Worm (Caenorhabditis elegans) whole organism, young adult: ENCODE data around the gene C18G1.6.

Source experiments
- B0019.2 ChIP-seq: fragments of 200-800 bp; sonication (Bioruptor generic); conservative IDR thresholded peaks from 2 replicates; pipeline ENCODE4 v1.3.6; 2022; ENCODE audit warnings: missing genetic modification reagents, missing genetic modification characterization, missing compliant biosample characterization
- B0035.1 ChIP-seq: sonication (generic microtip); optimal IDR thresholded peaks from 2 replicates; lab custom pipeline; 2016; ENCODE audit warnings: missing genetic modification characterization, mild to moderate bottlenecking, missing compliant biosample characterization, missing genotype, missing genetic modification reagents
- B0261.1 ChIP-seq: sonication (generic microtip); optimal IDR thresholded peaks from 2 replicates; lab custom pipeline; 2016; ENCODE audit warnings: mild to moderate bottlenecking, missing genetic modification characterization, moderate library complexity, missing compliant biosample characterization
- C17E4.6 ChIP-seq: fragments of 200-800 bp; sonication (Bioruptor generic); IDR thresholded peaks from 2 replicates; pipeline ENCODE4 v1.3.6; 2022; ENCODE audit warnings: missing genetic modification reagents, missing genetic modification characterization, missing compliant biosample characterization
- F23B12.7 ChIP-seq: sonication (generic microtip); optimal IDR thresholded peaks from 2 replicates; lab custom pipeline; 2017; ENCODE audit warnings: missing genetic modification characterization, mild to moderate bottlenecking, missing compliant biosample characterization, antibody characterized with exemption, moderate library complexity; ENCODE audit not compliant: insufficient read depth
- F33H1.4 ChIP-seq: fragments of 200-800 bp; sonication (Bioruptor generic); IDR thresholded peaks from 2 replicates; pipeline ENCODE4 v1.3.6; 2022; ENCODE audit warnings: missing genetic modification reagents, missing genetic modification characterization, missing compliant biosample characterization
- F39B2.1 ChIP-seq: fragments of 200-800 bp; sonication (Bioruptor generic); IDR thresholded peaks from 2 replicates; pipeline ENCODE4 v1.3.6; 2022; ENCODE audit warnings: missing genetic modification reagents, missing genetic modification characterization, missing compliant biosample characterization
- T26A5.8 ChIP-seq: sonication (generic microtip); optimal IDR thresholded peaks from 2 replicates; lab custom pipeline; 2016; ENCODE audit warnings: missing genetic modification characterization, missing compliant biosample characterization
- Y53G8AR.9 ChIP-seq: fragments of 200-800 bp; sonication (Bioruptor generic); conservative IDR thresholded peaks from 2 replicates; pipeline ENCODE4 v1.3.6; 2022; ENCODE audit warnings: missing genetic modification reagents, missing genetic modification characterization, missing compliant biosample characterization
- Y56A3A.18 ChIP-seq: fragments of 200-800 bp; sonication (Bioruptor generic); IDR thresholded peaks from 2 replicates; pipeline ENCODE4 v1.3.6; 2022; ENCODE audit warnings: missing genetic modification reagents, missing genetic modification characterization, missing compliant biosample characterization
- Y67H2A.10 ChIP-seq: fragments of 200-800 bp; sonication (Bioruptor generic); conservative IDR thresholded peaks from 2 replicates; pipeline ENCODE4 v1.3.6; 2022; ENCODE audit warnings: missing genetic modification reagents, missing genetic modification characterization, missing compliant biosample characterization
- Y79H2A.3 ChIP-seq: fragments of 200-800 bp; sonication (Bioruptor generic); conservative IDR thresholded peaks from 2 replicates; pipeline ENCODE4 v1.3.6; 2022; ENCODE audit warnings: missing genetic modification reagents, missing genetic modification characterization, missing compliant biosample characterization
- Y95B8A.8 ChIP-seq: fragments of 200-800 bp; sonication (Bioruptor generic); IDR thresholded peaks from 2 replicates; pipeline ENCODE4 v1.3.6; 2022; ENCODE audit warnings: missing genetic modification reagents, missing genetic modification characterization, missing compliant biosample characterization
- ZK185.1 ChIP-seq: sonication (generic microtip); optimal IDR thresholded peaks from 2 replicates; lab custom pipeline; 2016; ENCODE audit warnings: mild to moderate bottlenecking, missing genetic modification characterization, missing compliant biosample characterization; ENCODE audit not compliant: poor library complexity, severe bottlenecking
- ccch-3 ChIP-seq: fragments of 200-800 bp; sonication (Bioruptor generic); optimal IDR thresholded peaks from 2 replicates; lab custom pipeline; 2018; ENCODE audit warnings: mild to moderate bottlenecking, missing genetic modification characterization, missing compliant biosample characterization
- cebp-1 ChIP-seq, 2 experiments: fragments of 200-800 bp in 1 of 2; sonication (Bioruptor generic) in 1 of 2; sonication (generic microtip) in 1 of 2; IDR thresholded peaks in 1 of 2; optimal IDR thresholded peaks in 1 of 2; 2 replicates each; pipeline versions ENCODE4 v1.3.6 to Lab custom; 2017 to 2022; ENCODE audit warnings: missing compliant biosample characterization in 2 of 2, missing genetic modification characterization in 2 of 2, mild to moderate bottlenecking in 1 of 2, missing genetic modification reagents in 1 of 2, moderate library complexity in 1 of 2
- efl-1 ChIP-seq: fragments of 150-350 bp; optimal IDR thresholded peaks from 2 replicates; lab custom pipeline; 2014; ENCODE audit warnings: missing biosample characterization, missing genetic modification reagents, missing genetic modification characterization
- egl-44 ChIP-seq: fragments of 200-800 bp; sonication (Bioruptor generic); IDR thresholded peaks from 2 replicates; pipeline ENCODE4 v1.3.6; 2022; ENCODE audit warnings: missing genetic modification reagents, missing genetic modification characterization, missing compliant biosample characterization
- gei-17 ChIP-seq: fragments of 200-800 bp; sonication (Bioruptor generic); optimal IDR thresholded peaks from 2 replicates; lab custom pipeline; 2018; ENCODE audit warnings: mild to moderate bottlenecking, missing genetic modification characterization, missing compliant biosample characterization
- him-1 ChIP-seq: sonication (generic microtip); optimal IDR thresholded peaks from 2 replicates; lab custom pipeline; 2016; ENCODE audit warnings: missing genotype, missing genetic modification reagents, missing genetic modification characterization, missing compliant biosample characterization
- hlh-26 ChIP-seq: fragments of 200-800 bp; sonication (Bioruptor generic); conservative IDR thresholded peaks from 2 replicates; pipeline ENCODE4 v1.3.6; 2022; ENCODE audit warnings: missing genetic modification reagents, missing genetic modification characterization, missing compliant biosample characterization
- hmg-1.2 ChIP-seq: fragments of 200-800 bp; sonication (Bioruptor generic); IDR thresholded peaks from 2 replicates; pipeline ENCODE4 v1.3.6; 2022; ENCODE audit warnings: missing genetic modification reagents, missing genetic modification characterization, missing compliant biosample characterization
- hrde-1 ChIP-seq: sonication (generic microtip); optimal IDR thresholded peaks from 2 replicates; lab custom pipeline; 2016; ENCODE audit warnings: missing genetic modification characterization, mild to moderate bottlenecking, missing compliant biosample characterization, moderate library complexity, missing genotype, missing genetic modification reagents, borderline replicate concordance
- let-607 ChIP-seq, 2 experiments: fragments of 200-800 bp in 1 of 2; sonication (Bioruptor generic) in 1 of 2; sonication (generic microtip) in 1 of 2; optimal IDR thresholded peaks; 2 replicates each; lab custom pipeline; 2016 to 2018; ENCODE audit warnings: mild to moderate bottlenecking in 2 of 2, missing compliant biosample characterization in 2 of 2, missing genetic modification characterization in 2 of 2, moderate library complexity in 2 of 2, missing genotype in 1 of 2
- lin-26 ChIP-seq: fragments of 200-800 bp; sonication (Bioruptor generic); IDR thresholded peaks from 2 replicates; pipeline ENCODE4 v1.3.6; 2022; ENCODE audit warnings: missing genetic modification reagents, missing genetic modification characterization, missing compliant biosample characterization
- madf-3 ChIP-seq: fragments of 200-800 bp; sonication (Bioruptor generic); IDR thresholded peaks from 2 replicates; pipeline ENCODE4 v1.3.6; 2022; ENCODE audit warnings: missing genetic modification reagents, missing genetic modification characterization, missing compliant biosample characterization
- madf-6 ChIP-seq: fragments of 200-800 bp; sonication (Bioruptor generic); IDR thresholded peaks from 2 replicates; pipeline ENCODE4 v1.3.6; 2022; ENCODE audit warnings: missing genetic modification reagents, missing genetic modification characterization, missing compliant biosample characterization
- mes-4 ChIP-seq: sonication (generic microtip); optimal IDR thresholded peaks from 2 replicates; lab custom pipeline; 2016; ENCODE audit warnings: missing genotype, missing genetic modification characterization, missing compliant biosample characterization
- nfya-2 ChIP-seq: fragments of 200-800 bp; sonication (Bioruptor generic); IDR thresholded peaks from 2 replicates; pipeline ENCODE4 v1.3.6; 2022; ENCODE audit warnings: missing genetic modification reagents, missing genetic modification characterization, missing compliant biosample characterization
- pbrm-1 ChIP-seq: fragments of 200-800 bp; sonication (Bioruptor generic); IDR thresholded peaks from 2 replicates; pipeline ENCODE4 v1.3.6; 2022; ENCODE audit warnings: missing genetic modification reagents, missing genetic modification characterization, missing compliant biosample characterization
- snpc-1.1 ChIP-seq: sonication (generic microtip); optimal IDR thresholded peaks from 2 replicates; lab custom pipeline; 2017; ENCODE audit warnings: missing genetic modification characterization, mild to moderate bottlenecking, missing compliant biosample characterization, antibody characterized with exemption, moderate library complexity, missing genotype, missing genetic modification reagents; ENCODE audit not compliant: insufficient read depth
- snpc-1.3 ChIP-seq: sonication (generic microtip); optimal IDR thresholded peaks from 2 replicates; lab custom pipeline; 2017; ENCODE audit warnings: missing genetic modification characterization, mild to moderate bottlenecking, missing compliant biosample characterization, antibody characterized with exemption, moderate library complexity, missing genotype, missing genetic modification reagents; ENCODE audit not compliant: insufficient read depth
- snpc-4 ChIP-seq, 5 experiments: fragments of 150-350 bp in 1 of 5; sonication (generic microtip) in 4 of 5; optimal IDR thresholded peaks; 2 replicates each; lab custom pipeline; 2014 to 2018; ENCODE audit warnings: missing genetic modification characterization in 5 of 5, missing biosample characterization in 3 of 5, antibody characterized with exemption in 2 of 5, mild to moderate bottlenecking in 2 of 5, missing compliant biosample characterization in 2 of 5, missing genotype in 2 of 5, moderate library complexity in 2 of 5, missing genetic modification reagents in 1 of 5
- tbp1 ChIP-seq: fragments of 200-800 bp; sonication (Bioruptor generic); optimal IDR thresholded peaks from 2 replicates; lab custom pipeline; 2018; ENCODE audit warnings: mild to moderate bottlenecking, missing genetic modification characterization, missing compliant biosample characterization
- tlf-1 ChIP-seq: fragments of 200-800 bp; sonication (Bioruptor generic); optimal IDR thresholded peaks from 2 replicates; lab custom pipeline; 2018; ENCODE audit warnings: mild to moderate bottlenecking, missing genetic modification characterization, missing compliant biosample characterization
- ztf-28 ChIP-seq: fragments of 200-800 bp; sonication (Bioruptor generic); IDR thresholded peaks from 2 replicates; pipeline ENCODE4 v1.3.6; 2022; ENCODE audit warnings: missing genetic modification reagents, missing genetic modification characterization, missing compliant biosample characterization
- ztf-3 ChIP-seq: fragments of 200-800 bp; sonication (Bioruptor generic); optimal IDR thresholded peaks from 2 replicates; lab custom pipeline; 2018; ENCODE audit warnings: mild to moderate bottlenecking, missing genetic modification characterization, missing compliant biosample characterization

Gene C18G1.6

DNA sequence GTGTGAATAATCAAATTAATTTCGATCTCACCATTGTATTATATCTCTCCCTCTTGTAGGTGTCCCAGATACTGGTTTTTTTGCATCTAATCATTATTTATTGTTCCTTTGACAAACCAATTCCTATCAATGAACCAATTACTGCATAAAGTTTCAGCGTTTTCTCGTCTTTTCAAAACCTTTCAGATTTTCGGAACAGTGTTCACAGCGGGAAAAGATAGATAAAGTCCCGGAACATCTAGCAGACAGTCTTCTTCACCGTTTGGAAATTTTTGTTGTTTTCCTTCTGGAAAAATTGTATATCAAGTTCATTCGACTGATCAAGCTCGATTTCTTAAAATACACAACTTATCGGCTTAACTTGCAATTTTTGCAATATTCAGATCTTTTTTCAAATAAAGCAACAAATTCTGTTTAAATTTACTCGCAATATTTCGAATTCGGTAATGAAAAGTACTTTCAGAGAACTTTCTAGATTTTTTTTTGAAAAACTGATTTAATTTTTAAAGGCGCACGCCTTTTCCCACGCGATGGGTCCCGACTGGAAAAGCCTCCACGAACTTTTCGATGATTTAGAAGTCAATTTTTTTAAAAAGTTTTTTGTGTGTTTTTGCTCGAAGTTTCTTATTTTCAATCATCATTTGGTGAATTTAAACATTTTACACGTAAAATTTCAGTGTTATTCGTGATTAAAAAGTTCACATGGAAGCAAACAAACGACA, 5.1 kb downstream of the C18G1.6 start, which contains the start of gene pgl-3 (continued):
- TF ChIP-seq T26A5.8 (tag; lab: Kevin White, UChicago) (no peak), ZK185.1 (no peak), egl-44 (GFP tag; lab: Robert Waterston, UW) (0 out of 2 replicates have a peak, but pooled peaks have one; percentile 54), F33H1.4 (GFP tag; lab: Robert Waterston, UW) (peak; percentile 72), tlf-1 (GFP tag; lab: Kevin White, UChicago) (peak; percentile 48), hlh-26 (GFP tag; lab: Robert Waterston, UW) (no peak), snpc-4 (GFP tag; optimal IDR thresholded peaks at IDR 0.05; lab: Kevin White, UChicago) (peak; percentile 24), snpc-4 (tag; optimal IDR thresholded peaks at IDR 0.05; lab: Kevin White, UChicago) (no peak), lin-26 (peak; percentile 60; the same call in 1 of the 2 replicates), B0019.2 (GFP tag; lab: Robert Waterston, UW) (0 out of 2 replicates have a peak, but pooled peaks have one; percentile 8), tbp1 (GFP tag; lab: Kevin White, UChicago) (peak; percentile 13), Y79H2A.3 (GFP tag; lab: Robert Waterston, UW) (peak; percentile 99), hmg-1.2 (GFP tag; lab: Robert Waterston, UW) (peak; percentile 34), hrde-1 (tag; lab: Kevin White, UChicago) (peak; percentile 88), ztf-3 (GFP tag; lab: Kevin White, UChicago) (no peak), F23B12.7 (tag; lab: Kevin White, UChicago) (no peak), him-1 (tag; lab: Kevin White, UChicago) (peak; percentile 46), efl-1 (peak; percentile 47), B0261.1 (tag; lab: Kevin White, UChicago) (no peak), B0035.1 (tag; lab: Kevin White, UChicago) (no peak), Y53G8AR.9 (GFP tag; lab: Robert Waterston, UW) (peak; percentile 76; the same call in 1 of the 2 replicates), madf-6 (peak; percentile 70), Y67H2A.10 (GFP tag; lab: Robert Waterston, UW) (no peak), ccch-3 (GFP tag; lab: Kevin White, UChicago) (no peak), gei-17 (GFP tag; lab: Kevin White, UChicago) (no peak), snpc-1.3 (tag; lab: Kevin White, UChicago) (peak; percentile 20), snpc-1.1 (tag; lab: Kevin White, UChicago) (peak; percentile 18), let-607 (tag; optimal IDR thresholded peaks at IDR 0.05; lab: Kevin White, UChicago) (no peak), ztf-28 (no peak), nfya-2 (no peak), F39B2.1 (peak; percentile 73), madf-3 (peak; percentile 77; the same call in 1 of the 2 replicates), Y95B8A.8 (GFP tag; lab: Robert Waterston, UW) (peak; percentile 90; the same call in 1 of the 2 replicates), cebp-1 (GFP tag; IDR thresholded peaks at IDR 0.05; lab: Robert Waterston, UW) (no peak), cebp-1 (tag; optimal IDR thresholded peaks at IDR 0.05; lab: Kevin White, UChicago) (peak; percentile 31), mes-4 (tag; lab: Kevin White, UChicago) (no peak), pbrm-1 (no peak), Y56A3A.18 (GFP tag; lab: Robert Waterston, UW) (peak; percentile 42; the same call in 1 of the 2 replicates), C17E4.6 (peak; percentile 72)
